Fruit fly (Drosophila melanogaster): ENCODE data around the gene clumsy.
A peak's percentile ranks its signal among the peaks of the same experiment; 100 is the strongest.

clumsy gene

dm6 chr2L:21202702-21203101 lies 3.6 kb upstream of the clumsy start, which contains the start of gene CG31988:
Gene CG31988, minus strand, starts transcription at chr2L:21202802.
- no peak for TF ChIP-seq psq (GFP tag; optimal IDR thresholded peaks at IDR 0.05)
- no peak for TF ChIP-seq CG32264 (GFP tag; optimal IDR thresholded peaks at IDR 0.05)
- TF ChIP-seq tai (GFP tag; optimal IDR thresholded peaks at IDR 0.05), result no peak
- no peak for TF ChIP-seq sage (GFP tag; optimal IDR thresholded peaks at IDR 0.05)
- TF ChIP-seq N (GFP tag; optimal IDR thresholded peaks at IDR 0.05), result no peak
- TF ChIP-seq fru (GFP tag; optimal IDR thresholded peaks at IDR 0.05), result no peak
- TF ChIP-seq Sp1 (GFP tag; optimal IDR thresholded peaks at IDR 0.05), result no peak
- no peak for TF ChIP-seq Hnf4 (GFP tag; optimal IDR thresholded peaks at IDR 0.05)
- no peak for TF ChIP-seq CrebA (GFP tag; optimal IDR thresholded peaks at IDR 0.05; ENCODE audit: borderline replicate concordance)
- no peak for TF ChIP-seq ey (GFP tag; optimal IDR thresholded peaks at IDR 0.05)

- no peak for TF ChIP-seq Dfd (GFP tag; optimal IDR thresholded peaks at IDR 0.05)
- TF ChIP-seq rgr (GFP tag; optimal IDR thresholded peaks at IDR 0.05), result peak; percentile 62
- peak; percentile 65 for TF ChIP-seq OdsH (GFP tag; optimal IDR thresholded peaks at IDR 0.05)
- no peak for TF ChIP-seq Rel (GFP tag; optimal IDR thresholded peaks at IDR 0.05)
- peak; percentile 44 for TF ChIP-seq Rel (tag; optimal IDR thresholded peaks at IDR 0.05)
- peak; percentile 43 for TF ChIP-seq psq (GFP tag; optimal IDR thresholded peaks at IDR 0.05)
- TF ChIP-seq woc (GFP tag; optimal IDR thresholded peaks at IDR 0.05), result peak; percentile 44
- no peak for TF ChIP-seq CG32264 (GFP tag; optimal IDR thresholded peaks at IDR 0.05)
- no peak for TF ChIP-seq CrebA (GFP tag; optimal IDR thresholded peaks at IDR 0.05; ENCODE audit: borderline replicate concordance)
- peak; percentile 48 for TF ChIP-seq Jra (GFP tag; optimal IDR thresholded peaks at IDR 0.05)
- TF ChIP-seq Hr78 (GFP tag; optimal IDR thresholded peaks at IDR 0.05), result no peak
- TF ChIP-seq br (GFP tag; optimal IDR thresholded peaks at IDR 0.05), result peak; percentile 66
- no peak for TF ChIP-seq Abd-B (GFP tag; optimal IDR thresholded peaks at IDR 0.05)
- peak in 1 of 2 experiments; percentile 74 for TF ChIP-seq foxo (GFP tag; optimal IDR thresholded peaks at IDR 0.05)
- TF ChIP-seq CG9705 (GFP tag; optimal IDR thresholded peaks at IDR 0.05), result no peak
- TF ChIP-seq usp (GFP tag; optimal IDR thresholded peaks at IDR 0.05), result no peak
- TF ChIP-seq Mio (GFP tag; optimal IDR thresholded peaks at IDR 0.05), result peak; percentile 44
- TF ChIP-seq Vsx2 (GFP tag; optimal IDR thresholded peaks at IDR 0.05; ENCODE audit: partially characterized antibody), result peak; percentile 78
- TF ChIP-seq tai (GFP tag; optimal IDR thresholded peaks at IDR 0.05), result peak; percentile 80
- TF ChIP-seq lola (GFP tag; optimal IDR thresholded peaks at IDR 0.05), result no peak
- peak; percentile 13 for TF ChIP-seq sv (GFP tag; optimal IDR thresholded peaks at IDR 0.05)
- peak; percentile 49 for TF ChIP-seq brk (GFP tag; optimal IDR thresholded peaks at IDR 0.05)
- peak; percentile 46 for TF ChIP-seq HLH106 (tag; optimal IDR thresholded peaks at IDR 0.05)
- no peak for TF ChIP-seq dsf (GFP tag; optimal IDR thresholded peaks at IDR 0.05; ENCODE audit: borderline replicate concordance)
- peak; percentile 67 for TF ChIP-seq jim (GFP tag; optimal IDR thresholded peaks at IDR 0.05)
- peak; percentile 2 for TF ChIP-seq N (GFP tag; optimal IDR thresholded peaks at IDR 0.05)
- no peak for TF ChIP-seq sage (GFP tag; optimal IDR thresholded peaks at IDR 0.05)
- TF ChIP-seq Dif (GFP tag; optimal IDR thresholded peaks at IDR 0.05; ENCODE audit: partially characterized antibody), result peak; percentile 60
- TF ChIP-seq dl (GFP tag; optimal IDR thresholded peaks at IDR 0.05; ENCODE audit: insufficient read depth in 1 of 2, partially characterized antibody in 2 of 2), result peak in 1 of 2 experiments; percentile 15
- TF ChIP-seq ey (GFP tag; optimal IDR thresholded peaks at IDR 0.05), result peak; percentile 65
- peak; percentile 54 for TF ChIP-seq Myc (optimal IDR thresholded peaks at IDR 0.05)
- TF ChIP-seq GATAd (GFP tag; optimal IDR thresholded peaks at IDR 0.05), result no peak
- TF ChIP-seq fru (GFP tag; optimal IDR thresholded peaks at IDR 0.05), result peak; percentile 90
- TF ChIP-seq h (GFP tag; optimal IDR thresholded peaks at IDR 0.05), result peak; percentile 83
- TF ChIP-seq pan (optimal IDR thresholded peaks at IDR 0.05), result no peak
- TF ChIP-seq dmrt93B (GFP tag; optimal IDR thresholded peaks at IDR 0.05), result no peak
- TF ChIP-seq Hnf4 (GFP tag; optimal IDR thresholded peaks at IDR 0.05), result peak; percentile 93
- no peak for TF ChIP-seq Sp1 (GFP tag; optimal IDR thresholded peaks at IDR 0.05)
- peak; percentile 4 for TF ChIP-seq Hr83 (GFP tag; optimal IDR thresholded peaks at IDR 0.05; ENCODE audit: poor library complexity, severe bottlenecking)
Observed at dm6 chr2L:21214961-21215362, 8.7 kb downstream of the clumsy start.

Measured in whole organism, wandering third instar larva.